Worm (Caenorhabditis elegans) whole organism, L4 larva: ENCODE data around the gene F14E5.8.

Source experiments
- ces-1 ChIP-seq: fragments of 150-350 bp; sonication (generic microtip); optimal IDR thresholded peaks from 4 replicates; lab custom pipeline; 2014; ENCODE audit warnings: missing biosample characterization, missing genetic modification reagents, missing genetic modification characterization
- egl-27 ChIP-seq: sonication (generic microtip); optimal IDR thresholded peaks from 3 replicates; lab custom pipeline; 2017; ENCODE audit warnings: missing biosample characterization, missing genetic modification reagents, missing genetic modification characterization
- fos-1 ChIP-seq: fragments of 150-350 bp; optimal IDR thresholded peaks from 2 replicates; lab custom pipeline; 2014; ENCODE audit warnings: missing biosample characterization, missing genetic modification characterization
- lin-13 ChIP-seq: fragments of 150-350 bp; optimal IDR thresholded peaks from 2 replicates; lab custom pipeline; 2014; ENCODE audit warnings: missing biosample characterization, missing genetic modification reagents, missing genetic modification characterization
- lin-38 ChIP-seq: fragments of 200-800 bp; sonication (Bioruptor generic); IDR thresholded peaks from 2 replicates; pipeline ENCODE4 v1.3.6; 2022; ENCODE audit warnings: missing genetic modification reagents, missing genetic modification characterization, missing compliant biosample characterization
- lir-3 ChIP-seq: sonication (generic microtip); optimal IDR thresholded peaks from 2 replicates; lab custom pipeline; 2016; ENCODE audit warnings: mild to moderate bottlenecking, missing genetic modification characterization, missing compliant biosample characterization
- nhr-41 ChIP-seq: fragments of 200-800 bp; sonication (Bioruptor generic); IDR thresholded peaks from 2 replicates; pipeline ENCODE4 v1.3.6; 2022; ENCODE audit warnings: missing genetic modification reagents, missing genetic modification characterization, missing compliant biosample characterization
- nhr-6 ChIP-seq: fragments of 150-350 bp; optimal IDR thresholded peaks from 2 replicates; lab custom pipeline; 2014; ENCODE audit warnings: missing biosample characterization, missing genetic modification characterization
- nhr-77 ChIP-seq: fragments of 150-350 bp; optimal IDR thresholded peaks from 2 replicates; lab custom pipeline; 2014; ENCODE audit warnings: missing biosample characterization, missing genetic modification characterization
- unc-62 ChIP-seq, 3 experiments: fragments of 150-350 bp in 1 of 3; sonication (generic microtip); optimal IDR thresholded peaks in 2 of 3; peaks in 1 of 3; 1 replicate in 1 of 3; 2 replicates in 2 of 3; lab custom pipeline; 2014 to 2017; ENCODE audit warnings: missing biosample characterization in 3 of 3, missing genetic modification characterization in 3 of 3, missing genetic modification reagents in 3 of 3, missing genotype in 1 of 3
- zag-1 ChIP-seq: fragments of 150-350 bp; optimal IDR thresholded peaks from 2 replicates; lab custom pipeline; 2014; ENCODE audit warnings: missing biosample characterization, missing genetic modification characterization

DNA sequence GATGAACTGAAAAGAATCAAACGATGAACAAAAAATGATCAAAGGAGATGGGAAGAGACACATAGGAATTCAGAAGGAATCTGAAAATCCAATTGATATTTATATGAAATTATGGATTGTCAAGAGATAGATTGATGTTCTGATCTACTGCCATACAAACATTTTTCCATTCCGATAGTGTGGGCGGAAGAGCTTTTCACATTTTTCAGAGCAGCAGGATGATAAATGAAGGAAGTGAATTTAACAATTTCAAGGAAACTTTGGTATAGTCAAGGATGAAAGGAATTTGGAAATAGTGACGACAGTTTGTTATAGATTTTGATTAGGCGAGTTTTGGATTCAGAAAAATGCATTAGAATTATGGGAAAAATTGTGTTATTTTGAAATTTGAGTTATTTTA, 14.6 kb upstream of the F14E5.8 start, which contains the start of gene ubc-24:
- TF ChIP-seq ces-1 = no peak
- no peak for TF ChIP-seq nhr-77 (tag; lab: Kevin White, UChicago)
- TF ChIP-seq lir-3 (tag; lab: Kevin White, UChicago) = no peak
- TF ChIP-seq egl-27 (tag; lab: Kevin White, UChicago) = no peak
- no peak for TF ChIP-seq lin-38 (GFP tag; lab: Robert Waterston, UW)
- no peak for TF ChIP-seq nhr-41 (GFP tag; lab: Robert Waterston, UW)
- TF ChIP-seq zag-1 (tag; lab: Kevin White, UChicago) = no peak
- TF ChIP-seq fos-1 (tag; lab: Kevin White, UChicago) = no peak
- no peak for TF ChIP-seq nhr-6 (tag; lab: Kevin White, UChicago)
- TF ChIP-seq lin-13 (GFP tag; lab: Kevin White, UChicago) = no peak
- TF ChIP-seq unc-62 (GFP tag; optimal IDR thresholded peaks at IDR 0.05 in 1 of 2; lab: Kevin White, UChicago) = no peak
- no peak for TF ChIP-seq unc-62 (tag; optimal IDR thresholded peaks at IDR 0.05; lab: Kevin White, UChicago)
